Worm (Caenorhabditis elegans): ENCODE measurements around the gene dars-1.

Gene dars-1

DNA sequence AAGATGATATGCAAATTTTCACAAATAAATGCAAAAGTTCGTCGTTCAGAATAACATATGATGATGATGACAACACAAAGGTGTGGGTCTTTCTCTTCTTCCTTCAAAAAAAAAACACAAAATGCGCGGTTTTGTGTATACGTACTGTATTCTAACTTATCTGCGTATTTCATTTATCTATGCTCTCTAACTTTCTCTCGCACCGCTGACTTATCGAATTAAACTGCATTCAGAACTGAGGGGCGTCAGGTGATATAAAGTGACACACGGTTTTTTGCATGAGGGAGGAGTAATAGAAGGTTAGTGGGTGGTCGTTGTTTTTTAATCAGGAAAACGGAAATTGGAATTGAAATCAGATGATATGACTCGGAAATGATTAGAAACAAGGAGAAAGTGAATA is 9.3 kb upstream of the dars-1 start, which contains the start of gene sod-4 (continued):
- TF ChIP-seq nhr-84 (tag; optimal IDR thresholded peaks at IDR 0.05) (no peak), sox-4 (tag; optimal IDR thresholded peaks at IDR 0.05) (no peak), pag-3 (tag; optimal IDR thresholded peaks at IDR 0.05; ENCODE audit: borderline replicate concordance, insufficient read depth) (peak; percentile 2), vab-15 (tag; optimal IDR thresholded peaks at IDR 0.05) (no peak), sup-37 (GFP tag; optimal IDR thresholded peaks at IDR 0.05) (no peak), lin-13 (GFP tag; optimal IDR thresholded peaks at IDR 0.05) (peak; percentile 13), pax-3 (tag; optimal IDR thresholded peaks at IDR 0.05) (no peak), F16B12.6 (tag; optimal IDR thresholded peaks at IDR 0.05) (no peak), nhr-76 (tag; optimal IDR thresholded peaks at IDR 0.05) (no peak), skn-1 (tag; optimal IDR thresholded peaks at IDR 0.05) (peak; percentile 25), mdl-1 (tag; optimal IDR thresholded peaks at IDR 0.05) (peak in 1 of 2 experiments; percentile 47), nhr-28 (tag; optimal IDR thresholded peaks at IDR 0.05) (no peak), fkh-8 (tag; optimal IDR thresholded peaks at IDR 0.05) (no peak), ceh-63 (GFP tag; optimal IDR thresholded peaks at IDR 0.05) (no peak), lin-39 (tag; optimal IDR thresholded peaks at IDR 0.05) (no peak), nhr-71 (tag; optimal IDR thresholded peaks at IDR 0.05) (peak; percentile 64), hpl-2 (GFP tag; optimal IDR thresholded peaks at IDR 0.05) (no peak), isw-1 (GFP tag; IDR thresholded peaks at IDR 0.05) (no peak), ztf-11 (tag; optimal IDR thresholded peaks at IDR 0.05) (no peak), hlh-4 (tag; optimal IDR thresholded peaks at IDR 0.05) (no peak), irx-1 (tag; optimal IDR thresholded peaks at IDR 0.05) (no peak), lir-3 (tag; optimal IDR thresholded peaks at IDR 0.05; ENCODE audit: poor library complexity) (peak; percentile 6), ceh-82 (tag; optimal IDR thresholded peaks at IDR 0.05) (no peak), nhr-47 (tag; optimal IDR thresholded peaks at IDR 0.05) (peak; percentile 16), nhr-12 (tag; optimal IDR thresholded peaks at IDR 0.05) (no peak), ceh-8 (GFP tag; optimal IDR thresholded peaks at IDR 0.05) (no peak), ceh-88 (GFP tag; IDR thresholded peaks at IDR 0.05) (no peak), nhr-19 (GFP tag; conservative IDR thresholded peaks at IDR 0.05) (peak; percentile 22; the same call in 1 of the 2 replicates), dpl-1 (GFP tag; optimal IDR thresholded peaks at IDR 0.05) (peak in 2 of 3 experiments; percentile 17 to 36), nhr-11 (tag; optimal IDR thresholded peaks at IDR 0.05) (no peak), unc-62 (GFP tag; optimal IDR thresholded peaks at IDR 0.05) (no peak), fkh-10 (GFP tag; optimal IDR thresholded peaks at IDR 0.05) (no peak), ama-1 (optimal IDR thresholded peaks at IDR 0.05) (no peak), lin-15B (tag; optimal IDR thresholded peaks at IDR 0.05) (no peak), unc-98 (GFP tag; IDR thresholded peaks at IDR 0.05) (no peak), C04F5.9 (tag; optimal IDR thresholded peaks at IDR 0.05) (no peak), nhr-237 (tag; optimal IDR thresholded peaks at IDR 0.05) (no peak), fkh-4 (tag; optimal IDR thresholded peaks at IDR 0.05; ENCODE audit: borderline replicate concordance) (no peak), nhr-90 (tag; optimal IDR thresholded peaks at IDR 0.05; ENCODE audit: poor library complexity) (peak; percentile 42), hlh-17 (GFP tag; optimal IDR thresholded peaks at IDR 0.05; ENCODE audit: borderline replicate concordance) (no peak), aha-1 (tag; optimal IDR thresholded peaks at IDR 0.05) (no peak), ets-5 (GFP tag; IDR thresholded peaks at IDR 0.05) (no peak), sptf-1 (tag; optimal IDR thresholded peaks at IDR 0.05) (no peak), egl-27 (tag; optimal IDR thresholded peaks at IDR 0.05) (no peak), dsc-1 (tag; optimal IDR thresholded peaks at IDR 0.05) (no peak), grh-1 (GFP tag; IDR thresholded peaks at IDR 0.05) (no peak), lin-14 (GFP tag; optimal IDR thresholded peaks at IDR 0.05) (peak; percentile 83), tbx-2 (tag; optimal IDR thresholded peaks at IDR 0.05) (peak; percentile 25), snu-23 (GFP tag; optimal IDR thresholded peaks at IDR 0.05) (peak; percentile 71), jun-1 (tag; optimal IDR thresholded peaks at IDR 0.05) (no peak), aly-2 (tag; optimal IDR thresholded peaks at IDR 0.05) (no peak), egl-13 (tag; optimal IDR thresholded peaks at IDR 0.05) (no peak), nhr-77 (tag; optimal IDR thresholded peaks at IDR 0.05) (no peak)
